Worm (Caenorhabditis elegans) whole organism, young adult: ENCODE data around the gene zip-8.

Experiments
- aptf-3 ChIP-seq: fragments of 200-800 bp; sonication (Bioruptor generic); IDR thresholded peaks from 2 replicates; pipeline ENCODE4 v1.3.6; 2022; ENCODE audit warnings: missing genetic modification characterization, missing compliant biosample characterization
- cebp-2 ChIP-seq: fragments of 200-800 bp; sonication (Bioruptor generic); IDR thresholded peaks from 2 replicates; pipeline ENCODE4 v1.3.6; 2022; ENCODE audit warnings: missing genetic modification characterization, missing compliant biosample characterization
- chd-7 ChIP-seq: sonication (generic microtip); optimal IDR thresholded peaks from 2 replicates; lab custom pipeline; 2016; ENCODE audit warnings: mild to moderate bottlenecking, missing genetic modification characterization, moderate library complexity, missing compliant biosample characterization
- egl-18 ChIP-seq: fragments of 200-800 bp; sonication (Bioruptor generic); IDR thresholded peaks from 2 replicates; pipeline ENCODE4 v1.3.6; 2022; ENCODE audit warnings: missing genetic modification reagents, missing genetic modification characterization, missing compliant biosample characterization
- ets-4 ChIP-seq: fragments of 200-800 bp; sonication (Bioruptor generic); optimal IDR thresholded peaks from 2 replicates; lab custom pipeline; 2018; ENCODE audit warnings: mild to moderate bottlenecking, missing genetic modification characterization, missing compliant biosample characterization
- mxl-1 ChIP-seq: sonication (generic microtip); optimal IDR thresholded peaks from 2 replicates; lab custom pipeline; 2016; ENCODE audit warnings: missing genetic modification characterization, missing compliant biosample characterization
- nfya-1 ChIP-seq: sonication (generic microtip); optimal IDR thresholded peaks from 2 replicates; lab custom pipeline; 2017; ENCODE audit warnings: antibody characterized with exemption, missing compliant biosample characterization, missing genetic modification characterization, borderline replicate concordance; ENCODE audit not compliant: insufficient read depth
- nhr-27 ChIP-seq: fragments of 200-800 bp; sonication (Bioruptor generic); optimal IDR thresholded peaks from 2 replicates; lab custom pipeline; 2018; ENCODE audit warnings: mild to moderate bottlenecking, missing genetic modification characterization, moderate library complexity, missing compliant biosample characterization
- unc-62 ChIP-seq: fragments of 150-350 bp; optimal IDR thresholded peaks from 2 replicates; lab custom pipeline; 2014; ENCODE audit warnings: missing biosample characterization, missing genetic modification reagents, missing genetic modification characterization
- ztf-25 ChIP-seq: fragments of 200-800 bp; sonication (Bioruptor generic); IDR thresholded peaks from 2 replicates; pipeline ENCODE4 v1.3.6; 2022; ENCODE audit warnings: missing genetic modification reagents, missing genetic modification characterization, missing compliant biosample characterization

ce11 chrIII:6454183-6454582, 24.6 kb upstream of the zip-8 start, which contains the start of gene jhdm-1:
- TF ChIP-seq egl-18 (GFP tag; lab: Robert Waterston, UW) (no peak), chd-7 (no peak), ztf-25 (GFP tag; lab: Robert Waterston, UW) (no peak), cebp-2 (no peak), nhr-27 (tag; lab: Kevin White, UChicago) (no peak), aptf-3 (GFP tag; lab: Robert Waterston, UW) (no peak), nfya-1 (tag; lab: Kevin White, UChicago) (no peak), mxl-1 (no peak), ets-4 (GFP tag; lab: Kevin White, UChicago) (no peak), unc-62 (GFP tag; lab: Kevin White, UChicago) (no peak)
